Worm (Caenorhabditis elegans) whole organism, young adult: ENCODE measurements around the gene srw-33.

Experiments used
- B0035.1 ChIP-seq: sonication (generic microtip); optimal IDR thresholded peaks from 2 replicates; lab custom pipeline; 2016; ENCODE audit warnings: missing genetic modification characterization, mild to moderate bottlenecking, missing compliant biosample characterization, missing genotype, missing genetic modification reagents
- B0261.1 ChIP-seq: sonication (generic microtip); optimal IDR thresholded peaks from 2 replicates; lab custom pipeline; 2016; ENCODE audit warnings: mild to moderate bottlenecking, missing genetic modification characterization, moderate library complexity, missing compliant biosample characterization
- D2030.7 ChIP-seq: fragments of 200-800 bp; sonication (Bioruptor generic); IDR thresholded peaks from 2 replicates; pipeline ENCODE4 v1.3.6; 2022; ENCODE audit warnings: missing genetic modification reagents, missing genetic modification characterization, missing compliant biosample characterization
- F10E7.11 ChIP-seq: sonication (generic microtip); optimal IDR thresholded peaks from 2 replicates; lab custom pipeline; 2017; ENCODE audit warnings: mild to moderate bottlenecking, missing genetic modification characterization, moderate library complexity, missing compliant biosample characterization
- F55B11.4 ChIP-seq: sonication (generic microtip); optimal IDR thresholded peaks from 2 replicates; lab custom pipeline; 2016; ENCODE audit warnings: missing compliant biosample characterization, missing genetic modification characterization, borderline replicate concordance; ENCODE audit not compliant: insufficient read depth
- F57A8.1 ChIP-seq: fragments of 200-800 bp; sonication (Bioruptor generic); optimal IDR thresholded peaks from 2 replicates; lab custom pipeline; 2018; ENCODE audit warnings: mild to moderate bottlenecking, missing genetic modification characterization, moderate library complexity, missing compliant biosample characterization
- K11D2.4 ChIP-seq: fragments of 200-800 bp; sonication (Bioruptor generic); IDR thresholded peaks from 2 replicates; pipeline ENCODE4 v1.3.6; 2022; ENCODE audit warnings: missing genetic modification reagents, missing genetic modification characterization, missing compliant biosample characterization
- Y53F4B.3 ChIP-seq: fragments of 200-800 bp; sonication (Bioruptor generic); IDR thresholded peaks from 2 replicates; pipeline ENCODE4 v1.3.6; 2022; ENCODE audit warnings: missing genetic modification reagents, missing genetic modification characterization, missing compliant biosample characterization
- ama-1 ChIP-seq, 3 experiments: fragments of 150-350 bp in 1 of 3; sonication (generic microtip) in 2 of 3; optimal IDR thresholded peaks; 2 replicates each; lab custom pipeline; 2014 to 2018; ENCODE audit warnings: missing biosample characterization in 2 of 3, missing genetic modification characterization in 2 of 3, missing genetic modification reagents in 2 of 3
- aptf-2 ChIP-seq: fragments of 200-800 bp; sonication (Bioruptor generic); conservative IDR thresholded peaks from 2 replicates; pipeline ENCODE4 v1.3.6; 2022; ENCODE audit warnings: missing genetic modification reagents, missing genetic modification characterization, missing compliant biosample characterization
- aptf-3 ChIP-seq: fragments of 200-800 bp; sonication (Bioruptor generic); IDR thresholded peaks from 2 replicates; pipeline ENCODE4 v1.3.6; 2022; ENCODE audit warnings: missing genetic modification characterization, missing compliant biosample characterization
- atf-7 ChIP-seq: sonication (generic microtip); optimal IDR thresholded peaks from 2 replicates; lab custom pipeline; 2017; ENCODE audit warnings: mild to moderate bottlenecking, missing genetic modification characterization, missing compliant biosample characterization
- attf-3 ChIP-seq: fragments of 200-800 bp; sonication (Bioruptor generic); conservative IDR thresholded peaks from 2 replicates; pipeline ENCODE4 v1.3.6; 2022; ENCODE audit warnings: missing genetic modification reagents, missing genetic modification characterization, missing compliant biosample characterization
- bed-2 ChIP-seq: fragments of 200-800 bp; sonication (Bioruptor generic); IDR thresholded peaks from 2 replicates; pipeline ENCODE4 v1.3.6; 2022; ENCODE audit warnings: missing genetic modification reagents, missing genetic modification characterization, missing compliant biosample characterization
- ccch-3 ChIP-seq: fragments of 200-800 bp; sonication (Bioruptor generic); optimal IDR thresholded peaks from 2 replicates; lab custom pipeline; 2018; ENCODE audit warnings: mild to moderate bottlenecking, missing genetic modification characterization, missing compliant biosample characterization
- cebp-1 ChIP-seq, 2 experiments: fragments of 200-800 bp in 1 of 2; sonication (Bioruptor generic) in 1 of 2; sonication (generic microtip) in 1 of 2; IDR thresholded peaks in 1 of 2; optimal IDR thresholded peaks in 1 of 2; 2 replicates each; pipeline versions ENCODE4 v1.3.6 to Lab custom; 2017 to 2022; ENCODE audit warnings: missing compliant biosample characterization in 2 of 2, missing genetic modification characterization in 2 of 2, mild to moderate bottlenecking in 1 of 2, missing genetic modification reagents in 1 of 2, moderate library complexity in 1 of 2
- efl-1 ChIP-seq: fragments of 150-350 bp; optimal IDR thresholded peaks from 2 replicates; lab custom pipeline; 2014; ENCODE audit warnings: missing biosample characterization, missing genetic modification reagents, missing genetic modification characterization
- hlh-12 ChIP-seq: sonication (generic microtip); optimal IDR thresholded peaks from 2 replicates; lab custom pipeline; 2016; ENCODE audit warnings: missing genetic modification characterization, missing compliant biosample characterization
- hlh-26 ChIP-seq: fragments of 200-800 bp; sonication (Bioruptor generic); conservative IDR thresholded peaks from 2 replicates; pipeline ENCODE4 v1.3.6; 2022; ENCODE audit warnings: missing genetic modification reagents, missing genetic modification characterization, missing compliant biosample characterization
- hmg-1.2 ChIP-seq: fragments of 200-800 bp; sonication (Bioruptor generic); IDR thresholded peaks from 2 replicates; pipeline ENCODE4 v1.3.6; 2022; ENCODE audit warnings: missing genetic modification reagents, missing genetic modification characterization, missing compliant biosample characterization
- hrde-1 ChIP-seq: sonication (generic microtip); optimal IDR thresholded peaks from 2 replicates; lab custom pipeline; 2016; ENCODE audit warnings: missing genetic modification characterization, mild to moderate bottlenecking, missing compliant biosample characterization, moderate library complexity, missing genotype, missing genetic modification reagents, borderline replicate concordance
- madf-6 ChIP-seq: fragments of 200-800 bp; sonication (Bioruptor generic); IDR thresholded peaks from 2 replicates; pipeline ENCODE4 v1.3.6; 2022; ENCODE audit warnings: missing genetic modification reagents, missing genetic modification characterization, missing compliant biosample characterization
- mcd-1 ChIP-seq: fragments of 200-800 bp; sonication (Bioruptor generic); IDR thresholded peaks from 2 replicates; pipeline ENCODE4 v1.3.6; 2022; ENCODE audit warnings: missing genetic modification reagents, missing genetic modification characterization, missing compliant biosample characterization
- mel-28 ChIP-seq: sonication (generic microtip); optimal IDR thresholded peaks from 2 replicates; lab custom pipeline; 2016; ENCODE audit warnings: borderline replicate concordance, mild to moderate bottlenecking, missing genetic modification characterization, missing compliant biosample characterization
- nfyb-1 ChIP-seq: fragments of 200-800 bp; sonication (Bioruptor generic); IDR thresholded peaks from 2 replicates; pipeline ENCODE4 v1.3.6; 2022; ENCODE audit warnings: missing genetic modification reagents, missing genetic modification characterization, missing compliant biosample characterization
- nhr-120 ChIP-seq: fragments of 200-800 bp; sonication (Bioruptor generic); IDR thresholded peaks from 2 replicates; pipeline ENCODE4 v1.3.6; 2022; ENCODE audit warnings: missing genetic modification characterization, missing compliant biosample characterization
- nhr-179 ChIP-seq: sonication (generic microtip); optimal IDR thresholded peaks from 2 replicates; lab custom pipeline; 2016; ENCODE audit warnings: mild to moderate bottlenecking, missing genetic modification characterization, missing compliant biosample characterization
- nhr-90 ChIP-seq: sonication (generic microtip); optimal IDR thresholded peaks from 2 replicates; lab custom pipeline; 2016; ENCODE audit warnings: missing genotype, mild to moderate bottlenecking, missing genetic modification characterization, missing compliant biosample characterization
- pbrm-1 ChIP-seq: fragments of 200-800 bp; sonication (Bioruptor generic); IDR thresholded peaks from 2 replicates; pipeline ENCODE4 v1.3.6; 2022; ENCODE audit warnings: missing genetic modification reagents, missing genetic modification characterization, missing compliant biosample characterization
- pha-4 ChIP-seq: fragments of 150-350 bp; sonication (generic microtip); optimal IDR thresholded peaks from 2 replicates; lab custom pipeline; 2014; ENCODE audit warnings: missing biosample characterization, missing genetic modification reagents, missing genetic modification characterization
- rcor-1 ChIP-seq: fragments of 200-800 bp; sonication (Bioruptor generic); IDR thresholded peaks from 2 replicates; pipeline ENCODE4 v1.3.6; 2022; ENCODE audit warnings: missing genetic modification reagents, missing genetic modification characterization, missing compliant biosample characterization
- snpc-3.4 ChIP-seq: sonication (generic microtip); optimal IDR thresholded peaks from 2 replicates; lab custom pipeline; 2017; ENCODE audit warnings: missing genetic modification characterization, mild to moderate bottlenecking, missing compliant biosample characterization, antibody characterized with exemption, moderate library complexity, missing genotype, missing genetic modification reagents
- snpc-4 ChIP-seq, 5 experiments: fragments of 150-350 bp in 1 of 5; sonication (generic microtip) in 4 of 5; optimal IDR thresholded peaks; 2 replicates each; lab custom pipeline; 2014 to 2018; ENCODE audit warnings: missing genetic modification characterization in 5 of 5, missing biosample characterization in 3 of 5, antibody characterized with exemption in 2 of 5, mild to moderate bottlenecking in 2 of 5, missing compliant biosample characterization in 2 of 5, missing genotype in 2 of 5, moderate library complexity in 2 of 5, missing genetic modification reagents in 1 of 5
- zfh-2 ChIP-seq: fragments of 200-800 bp; sonication (Bioruptor generic); conservative IDR thresholded peaks from 2 replicates; pipeline ENCODE4 v1.3.6; 2022; ENCODE audit warnings: missing genetic modification reagents, missing genetic modification characterization, missing compliant biosample characterization
- ztf-22 ChIP-seq: fragments of 200-800 bp; sonication (Bioruptor generic); optimal IDR thresholded peaks from 2 replicates; lab custom pipeline; 2018; ENCODE audit warnings: mild to moderate bottlenecking, missing genetic modification characterization, moderate library complexity, missing compliant biosample characterization
- ztf-26 ChIP-seq: sonication (generic microtip); optimal IDR thresholded peaks from 2 replicates; lab custom pipeline; 2017; ENCODE audit warnings: missing genetic modification characterization, missing compliant biosample characterization

srw-33 gene

ce11 chrV:15406928-15407327 is 44.4 kb downstream of the srw-33 start, which contains the start of gene srh-257 (continued):
- no peak for TF ChIP-seq hlh-12
- TF ChIP-seq snpc-3.4, result no peak
- TF ChIP-seq mel-28 (tag; lab: Kevin White, UChicago), result no peak
- no peak for TF ChIP-seq B0035.1 (tag; lab: Kevin White, UChicago)
- no peak for TF ChIP-seq snpc-4 (GFP tag; optimal IDR thresholded peaks at IDR 0.05; lab: Kevin White, UChicago)
- no peak for TF ChIP-seq snpc-4 (tag; optimal IDR thresholded peaks at IDR 0.05; lab: Kevin White, UChicago)

DNA sequence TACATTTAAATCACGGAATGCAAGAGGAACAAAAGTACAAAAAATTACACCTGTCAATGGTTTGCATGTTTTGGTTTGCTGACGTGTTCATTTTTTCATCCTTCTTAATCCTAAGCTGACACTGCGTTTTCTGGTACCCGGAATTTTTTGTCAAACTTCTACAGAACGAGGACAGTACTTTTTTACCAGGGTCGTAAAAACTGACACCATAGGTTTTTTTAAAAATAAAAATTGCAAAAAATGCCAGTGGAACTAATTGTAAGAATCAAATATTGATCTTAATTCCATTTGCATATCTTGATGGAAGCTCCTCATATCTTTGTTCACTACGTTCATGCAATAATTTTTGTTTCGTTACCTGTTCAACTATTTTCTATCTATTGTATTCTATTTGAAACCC is 46.5 kb downstream of the srw-33 start, which contains the start of gene srh-258:
TSS of gene srh-258 (plus strand) at position 301 of the 400 bp plus-strand sequence.
- no peak for TF ChIP-seq hmg-1.2 (GFP tag; lab: Robert Waterston, UW)
- TF ChIP-seq mcd-1, result no peak
- no peak for TF ChIP-seq nfyb-1 (GFP tag; lab: Robert Waterston, UW)
- TF ChIP-seq pha-4 (tag; lab: Kevin White, UChicago), result no peak
- TF ChIP-seq rcor-1 (GFP tag; lab: Robert Waterston, UW), result no peak
- no peak for TF ChIP-seq nhr-179
- no peak for TF ChIP-seq F55B11.4
- no peak for TF ChIP-seq cebp-1 (GFP tag; IDR thresholded peaks at IDR 0.05; lab: Robert Waterston, UW)
- no peak for TF ChIP-seq cebp-1 (tag; optimal IDR thresholded peaks at IDR 0.05; lab: Kevin White, UChicago)
- TF ChIP-seq hlh-26 (GFP tag; lab: Robert Waterston, UW), result no peak
- TF ChIP-seq Y53F4B.3 (GFP tag; lab: Robert Waterston, UW), result no peak
- no peak for TF ChIP-seq F10E7.11 (tag; lab: Kevin White, UChicago)
- TF ChIP-seq ztf-26, result no peak
- TF ChIP-seq efl-1 (GFP tag; lab: Kevin White, UChicago), result no peak
- TF ChIP-seq hrde-1 (tag; lab: Kevin White, UChicago), result no peak

DNA sequence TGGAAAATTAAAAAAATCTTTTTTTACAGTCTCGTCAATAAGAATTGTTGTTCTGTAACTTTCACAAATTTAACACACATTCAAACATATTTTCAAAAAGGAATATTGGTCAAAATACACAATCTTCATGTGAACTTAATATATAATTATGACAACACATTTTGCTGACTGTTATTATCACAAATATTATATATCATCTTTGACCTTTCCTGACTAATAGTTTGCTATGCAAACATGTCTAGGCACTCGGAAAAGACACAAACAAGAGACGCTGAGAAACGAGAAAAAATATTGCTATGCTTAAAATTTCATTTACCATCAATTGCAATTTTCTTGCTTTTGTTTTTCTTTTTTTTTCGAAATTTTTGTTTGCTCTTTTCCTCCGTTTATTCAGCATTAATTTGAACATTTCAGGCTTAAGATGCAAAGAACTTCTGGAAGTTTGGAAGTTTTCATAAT is 49.4 kb downstream of the srw-33 start, which contains the start of gene fbxa-135:
TSS of gene fbxa-135 (plus strand) at position 409 of the 459 bp plus-strand sequence.
- TF ChIP-seq D2030.7 (no peak), F57A8.1 (GFP tag; lab: Kevin White, UChicago) (no peak), ztf-22 (GFP tag; lab: Kevin White, UChicago) (no peak), bed-2 (GFP tag; lab: Robert Waterston, UW) (no peak), B0261.1 (tag; lab: Kevin White, UChicago) (no peak)

DNA sequence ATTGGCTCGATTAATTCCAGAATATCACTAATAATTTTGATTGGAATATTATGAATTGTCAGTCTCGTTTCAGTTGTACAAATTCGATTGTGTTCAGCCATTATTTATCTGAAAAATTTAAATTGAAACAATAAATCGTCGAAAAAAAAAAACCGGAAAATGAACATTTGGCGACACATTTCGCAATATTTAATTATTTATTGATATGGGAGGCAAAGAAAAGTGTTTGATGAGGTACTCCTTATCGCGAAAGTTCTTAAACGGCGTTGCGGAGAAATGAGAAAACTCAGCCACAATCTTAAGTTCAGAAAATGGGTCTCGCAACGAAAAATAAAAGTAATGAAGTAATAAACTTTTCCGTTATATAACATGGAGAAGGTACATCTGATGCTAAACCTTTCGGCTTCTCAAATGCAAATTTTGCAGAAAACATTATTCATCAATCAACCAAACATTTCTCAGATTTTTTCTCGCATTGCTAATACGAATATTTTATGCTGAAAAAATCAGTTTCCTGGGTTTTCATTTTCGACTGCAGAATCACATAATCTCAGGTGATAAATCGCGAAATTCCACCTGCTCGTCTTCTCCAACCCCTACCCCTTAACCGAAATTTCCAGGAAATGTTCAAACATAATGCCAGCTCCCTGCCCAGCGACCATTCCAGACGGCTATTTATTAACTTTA is 51.5 kb downstream of the srw-33 start, which contains the start of the genes T06E6.15 and sri-7:
TSS of gene T06E6.15 (minus strand) at position 101 of the 687 bp plus-strand sequence.
TSS of gene sri-7 (plus strand) at position 637 of the 687 bp plus-strand sequence.
- no peak for TF ChIP-seq attf-3 (GFP tag; lab: Robert Waterston, UW)
- TF ChIP-seq atf-7 (tag; lab: Kevin White, UChicago), result no peak
- no peak for TF ChIP-seq F57A8.1 (GFP tag; lab: Kevin White, UChicago)
- no peak for TF ChIP-seq ccch-3 (GFP tag; lab: Kevin White, UChicago)
- TF ChIP-seq aptf-2 (GFP tag; lab: Robert Waterston, UW), result no peak
- no peak for TF ChIP-seq ama-1 (optimal IDR thresholded peaks at IDR 0.05; lab: Kevin White, UChicago)
- TF ChIP-seq ama-1 (GFP tag; optimal IDR thresholded peaks at IDR 0.05; lab: Kevin White, UChicago), result no peak
- TF ChIP-seq K11D2.4 (GFP tag; lab: Robert Waterston, UW), result no peak
- TF ChIP-seq D2030.7, result no peak
- TF ChIP-seq aptf-3 (GFP tag; lab: Robert Waterston, UW), result no peak
- TF ChIP-seq bed-2 (GFP tag; lab: Robert Waterston, UW), result no peak
- no peak for TF ChIP-seq pbrm-1 (GFP tag; lab: Robert Waterston, UW)
- no peak for TF ChIP-seq madf-6 (GFP tag; lab: Robert Waterston, UW)
- no peak for TF ChIP-seq nhr-120 (GFP tag; lab: Robert Waterston, UW)
- no peak for TF ChIP-seq zfh-2 (GFP tag; lab: Robert Waterston, UW)
- TF ChIP-seq nhr-90 (tag; lab: Kevin White, UChicago), result no peak
